Worm (Caenorhabditis elegans): ENCODE results near the gene pck-3.

ce11 chrIV:5948712-5949111, 52.3 kb downstream of the pck-3 start:
- TF ChIP-seq nhr-25 (tag; optimal IDR thresholded peaks at IDR 0.05) (no peak), unc-62 (GFP tag; optimal IDR thresholded peaks at IDR 0.05) (no peak), pqm-1 (tag; optimal IDR thresholded peaks at IDR 0.05) (no peak), ZK546.5 (tag; optimal IDR thresholded peaks at IDR 0.05) (no peak), unc-39 (tag; optimal IDR thresholded peaks at IDR 0.05) (no peak), nhr-237 (tag; optimal IDR thresholded peaks at IDR 0.05) (no peak)

Measured in whole organism, L3 larva.